Worm (Caenorhabditis elegans) whole organism, L4 larva: ENCODE data around the gene cec-2.

ENCODE experiments used
- F26F4.8 ChIP-seq: fragments of 200-800 bp; sonication (Bioruptor generic); conservative IDR thresholded peaks from 2 replicates; pipeline ENCODE4 v1.3.6; 2022; ENCODE audit warnings: missing genetic modification characterization, missing compliant biosample characterization
- F37D6.2 ChIP-seq: sonication (generic microtip); optimal IDR thresholded peaks from 2 replicates; lab custom pipeline; 2016; ENCODE audit warnings: mild to moderate bottlenecking, missing genetic modification characterization, missing compliant biosample characterization
- T20F7.1 ChIP-seq: fragments of 200-800 bp; sonication (Bioruptor generic); optimal IDR thresholded peaks from 2 replicates; lab custom pipeline; 2018; ENCODE audit warnings: mild to moderate bottlenecking, missing genetic modification characterization, missing compliant biosample characterization
- Y75B8A.6 ChIP-seq: fragments of 200-800 bp; sonication (Bioruptor generic); IDR thresholded peaks from 2 replicates; pipeline ENCODE4 v1.3.6; 2022; ENCODE audit warnings: missing genetic modification reagents, missing genetic modification characterization, missing compliant biosample characterization
- aha-1 ChIP-seq: fragments of 150-350 bp; peaks from one replicate; lab custom pipeline; 2014; ENCODE audit warnings: missing biosample characterization, missing genetic modification characterization
- arid-1 ChIP-seq: fragments of 200-800 bp; sonication (Bioruptor generic); conservative IDR thresholded peaks from 2 replicates; pipeline ENCODE4 v1.3.6; 2022; ENCODE audit warnings: missing genetic modification reagents, missing genetic modification characterization, missing compliant biosample characterization
- attf-4 ChIP-seq: sonication (generic microtip); optimal IDR thresholded peaks from 3 replicates; lab custom pipeline; 2017; ENCODE audit warnings: missing biosample characterization, missing genetic modification characterization
- ceh-20 ChIP-seq: fragments of 200-800 bp; sonication (Bioruptor generic); IDR thresholded peaks from 2 replicates; pipeline ENCODE4 v1.3.6; 2022; ENCODE audit warnings: missing genetic modification reagents, missing genetic modification characterization, missing compliant biosample characterization
- ceh-28 ChIP-seq: fragments of 150-350 bp; optimal IDR thresholded peaks from 2 replicates; lab custom pipeline; 2014; ENCODE audit warnings: missing biosample characterization, missing genetic modification reagents, missing genetic modification characterization
- ceh-44 ChIP-seq: fragments of 200-800 bp; sonication (Bioruptor generic); IDR thresholded peaks from 2 replicates; pipeline ENCODE4 v1.3.6; 2022; ENCODE audit warnings: missing genetic modification reagents, missing genetic modification characterization, missing compliant biosample characterization
- ceh-62 ChIP-seq: sonication (generic microtip); optimal IDR thresholded peaks from 2 replicates; lab custom pipeline; 2017; ENCODE audit warnings: missing biosample characterization, missing genetic modification characterization
- daf-16 ChIP-seq, 3 experiments: sonication (generic microtip); optimal IDR thresholded peaks; 2 replicates each; lab custom pipeline; 2016 to 2017; ENCODE audit warnings: missing genetic modification characterization in 3 of 3, missing genetic modification reagents in 3 of 3, mild to moderate bottlenecking in 2 of 3, missing compliant biosample characterization in 2 of 3, missing biosample characterization in 1 of 3, moderate library complexity in 1 of 3
- dmd-6 ChIP-seq: fragments of 200-800 bp; sonication (Bioruptor generic); IDR thresholded peaks from 2 replicates; pipeline ENCODE4 v1.3.6; 2022; ENCODE audit warnings: missing genetic modification reagents, missing genetic modification characterization, missing compliant biosample characterization
- dve-1 ChIP-seq: sonication (generic microtip); optimal IDR thresholded peaks from 2 replicates; lab custom pipeline; 2017; ENCODE audit warnings: antibody characterized with exemption, mild to moderate bottlenecking, missing genetic modification characterization, missing compliant biosample characterization; ENCODE audit not compliant: insufficient read depth
- egl-27 ChIP-seq: sonication (generic microtip); optimal IDR thresholded peaks from 3 replicates; lab custom pipeline; 2017; ENCODE audit warnings: missing biosample characterization, missing genetic modification reagents, missing genetic modification characterization
- fos-1 ChIP-seq: fragments of 150-350 bp; optimal IDR thresholded peaks from 2 replicates; lab custom pipeline; 2014; ENCODE audit warnings: missing biosample characterization, missing genetic modification characterization
- hlh-11 ChIP-seq: fragments of 200-800 bp; sonication (Bioruptor generic); optimal IDR thresholded peaks from 2 replicates; lab custom pipeline; 2018; ENCODE audit warnings: mild to moderate bottlenecking, missing genetic modification characterization, missing compliant biosample characterization
- hmg-1.1 ChIP-seq: fragments of 200-800 bp; sonication (Bioruptor generic); IDR thresholded peaks from 2 replicates; pipeline ENCODE4 v1.3.6; 2022; ENCODE audit warnings: missing genetic modification reagents, missing genetic modification characterization, missing compliant biosample characterization
- lim-7 ChIP-seq: fragments of 200-800 bp; sonication (Bioruptor generic); IDR thresholded peaks from 2 replicates; pipeline ENCODE4 v1.3.6; 2022; ENCODE audit warnings: missing genetic modification characterization, missing compliant biosample characterization
- lin-1 ChIP-seq: fragments of 200-800 bp; sonication (Bioruptor generic); IDR thresholded peaks from 2 replicates; pipeline ENCODE4 v1.3.6; 2022; ENCODE audit warnings: missing genetic modification reagents, missing genetic modification characterization, missing compliant biosample characterization
- lin-38 ChIP-seq: fragments of 200-800 bp; sonication (Bioruptor generic); IDR thresholded peaks from 2 replicates; pipeline ENCODE4 v1.3.6; 2022; ENCODE audit warnings: missing genetic modification reagents, missing genetic modification characterization, missing compliant biosample characterization
- mdl-1 ChIP-seq, 2 experiments: fragments of 150-350 bp in 1 of 2; sonication (generic microtip) in 1 of 2; optimal IDR thresholded peaks; 2 replicates each; lab custom pipeline; 2014 to 2017; ENCODE audit warnings: missing biosample characterization in 2 of 2, missing genetic modification characterization in 2 of 2
- nhr-28 ChIP-seq: fragments of 150-350 bp; optimal IDR thresholded peaks from 2 replicates; lab custom pipeline; 2014; ENCODE audit warnings: missing biosample characterization, missing genetic modification characterization
- nhr-6 ChIP-seq: fragments of 150-350 bp; optimal IDR thresholded peaks from 2 replicates; lab custom pipeline; 2014; ENCODE audit warnings: missing biosample characterization, missing genetic modification characterization
- nhr-77 ChIP-seq: fragments of 150-350 bp; optimal IDR thresholded peaks from 2 replicates; lab custom pipeline; 2014; ENCODE audit warnings: missing biosample characterization, missing genetic modification characterization
- php-3 ChIP-seq: fragments of 200-800 bp; sonication (Bioruptor generic); IDR thresholded peaks from 2 replicates; pipeline ENCODE4 v1.3.6; 2022; ENCODE audit warnings: missing genetic modification reagents, missing genetic modification characterization, missing compliant biosample characterization
- pqm-1 ChIP-seq: sonication (generic microtip); optimal IDR thresholded peaks from 2 replicates; lab custom pipeline; 2017; ENCODE audit warnings: missing biosample characterization, missing genetic modification characterization
- sdz-12 ChIP-seq: fragments of 200-800 bp; sonication (Bioruptor generic); optimal IDR thresholded peaks from 2 replicates; lab custom pipeline; 2018; ENCODE audit warnings: mild to moderate bottlenecking, missing genetic modification characterization, missing compliant biosample characterization
- tra-1 ChIP-seq: fragments of 200-800 bp; sonication (Bioruptor generic); IDR thresholded peaks from 2 replicates; pipeline ENCODE4 v1.3.6; 2022; ENCODE audit warnings: missing genetic modification reagents, missing genetic modification characterization, missing compliant biosample characterization
- unc-62 ChIP-seq, 3 experiments: fragments of 150-350 bp in 1 of 3; sonication (generic microtip); optimal IDR thresholded peaks in 2 of 3; peaks in 1 of 3; 1 replicate in 1 of 3; 2 replicates in 2 of 3; lab custom pipeline; 2014 to 2017; ENCODE audit warnings: missing biosample characterization in 3 of 3, missing genetic modification characterization in 3 of 3, missing genetic modification reagents in 3 of 3, missing genotype in 1 of 3

The cec-2 gene

DNA sequence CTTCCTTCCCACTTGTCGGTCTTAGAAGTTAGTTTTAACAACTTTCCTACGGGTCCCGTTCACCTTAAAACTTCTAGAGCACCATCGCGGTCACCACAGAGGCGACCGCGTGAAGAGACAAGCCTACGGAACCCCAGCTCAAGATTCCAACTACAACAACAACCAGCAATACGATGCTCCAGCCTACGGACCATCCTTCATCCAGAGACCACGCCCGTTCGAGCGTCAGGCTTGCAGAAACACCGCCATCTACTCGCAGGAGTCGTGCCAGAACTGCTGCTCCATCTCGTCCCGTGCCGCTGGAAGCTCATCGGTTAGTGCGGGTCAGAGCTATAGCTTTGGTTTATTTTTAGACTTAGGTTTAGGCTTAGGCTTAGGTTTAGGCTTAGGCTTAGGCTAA lies 42.7 kb upstream of the cec-2 start (continued):
- no peak for TF ChIP-seq nhr-28 (tag; lab: Kevin White, UChicago)
- TF ChIP-seq ceh-28: no peak
- no peak for TF ChIP-seq T20F7.1 (GFP tag; lab: Kevin White, UChicago)
- no peak for TF ChIP-seq F26F4.8 (GFP tag; lab: Robert Waterston, UW)
- no peak for TF ChIP-seq fos-1 (tag; lab: Kevin White, UChicago)

ce11 chrIV:1136658-1137057 lies 33.9 kb upstream of the cec-2 start, which contains the start of gene C44B12.6:
TSS of gene C44B12.6 (minus strand) at chrIV:1136758.
- TF ChIP-seq aha-1 (tag; lab: Kevin White, UChicago) (peak; percentile 38), nhr-6 (tag; lab: Kevin White, UChicago) (no peak)

DNA sequence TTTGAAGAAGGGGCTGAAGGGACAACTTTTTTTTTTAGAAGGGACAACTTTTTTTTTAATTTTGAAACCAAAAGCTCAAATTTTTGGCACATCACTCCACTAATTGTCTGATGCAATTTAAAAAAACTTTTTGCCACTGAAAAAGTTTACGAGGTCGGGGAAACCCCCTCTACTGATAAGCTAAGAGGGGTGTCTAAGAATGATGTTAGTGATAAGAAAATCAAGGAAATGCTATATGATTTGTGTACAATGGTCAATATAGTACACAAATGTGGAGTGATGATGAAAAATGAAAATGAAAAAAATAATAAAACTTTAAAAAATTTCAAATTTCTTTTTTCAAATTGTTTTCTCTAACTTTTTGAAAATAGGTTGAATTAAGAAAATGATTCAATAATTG lies 22.9 kb upstream of the cec-2 start:
- TF ChIP-seq nhr-28 (tag; lab: Kevin White, UChicago) (peak; percentile 92), hlh-11 (tag; lab: Kevin White, UChicago) (peak; percentile 59), nhr-77 (peak; percentile 26), Y75B8A.6 (GFP tag; lab: Robert Waterston, UW) (no peak), mdl-1 (tag; optimal IDR thresholded peaks at IDR 0.05; lab: Kevin White, UChicago) (peak in 1 of 2 experiments; percentile 30), egl-27 (tag; lab: Kevin White, UChicago) (no peak), dmd-6 (peak; percentile 86), sdz-12 (GFP tag; lab: Kevin White, UChicago) (no peak), pqm-1 (peak; percentile 93), daf-16 (GFP tag; optimal IDR thresholded peaks at IDR 0.05; lab: Kevin White, UChicago) (no peak), daf-16 (tag; optimal IDR thresholded peaks at IDR 0.05; lab: Kevin White, UChicago) (peak; percentile 93), dve-1 (tag; lab: Kevin White, UChicago) (peak; percentile 45), attf-4 (tag; lab: Kevin White, UChicago) (no peak)
- TF ChIP-seq, all 104 proteins: peak for 8

ce11 chrIV:1148425-1149151 lies 21.9 kb upstream of the cec-2 start:
- peak; percentile 78 for TF ChIP-seq dmd-6
- no peak for TF ChIP-seq daf-16 (GFP tag; optimal IDR thresholded peaks at IDR 0.05; lab: Kevin White, UChicago)
- TF ChIP-seq daf-16 (tag; optimal IDR thresholded peaks at IDR 0.05; lab: Kevin White, UChicago): peak; percentile 31
- TF ChIP-seq pqm-1: peak; percentile 64
- peak; percentile 73 for TF ChIP-seq ceh-20 (GFP tag; lab: Robert Waterston, UW)
- peak; percentile 25 for TF ChIP-seq hlh-11 (tag; lab: Kevin White, UChicago)
- 0 out of 2 replicates have a peak, but pooled peaks have one; percentile 34 for TF ChIP-seq lin-38 (GFP tag; lab: Robert Waterston, UW)
- 0 out of 2 replicates have a peak, but pooled peaks have one; percentile 11 for TF ChIP-seq lin-1
- 0 out of 2 replicates have a peak, but pooled peaks have one; percentile 23 for TF ChIP-seq lim-7 (GFP tag; lab: Robert Waterston, UW)
- peak in 1 of 2 experiments; percentile 78 for TF ChIP-seq unc-62 (GFP tag; optimal IDR thresholded peaks at IDR 0.05 in 1 of 2; lab: Kevin White, UChicago)
- TF ChIP-seq unc-62 (tag; optimal IDR thresholded peaks at IDR 0.05; lab: Kevin White, UChicago): no peak
- TF ChIP-seq hmg-1.1 (GFP tag; lab: Robert Waterston, UW): no peak
- no peak for TF ChIP-seq arid-1
- no peak for TF ChIP-seq ceh-44 (GFP tag; lab: Robert Waterston, UW)
- no peak for TF ChIP-seq ceh-62 (tag; lab: Kevin White, UChicago)
- TF ChIP-seq php-3 (GFP tag; lab: Robert Waterston, UW): peak; percentile 51; the same call in 1 of the 2 replicates
- TF ChIP-seq nhr-77: peak; percentile 4
- TF ChIP-seq nhr-28 (tag; lab: Kevin White, UChicago): peak; percentile 84
- no peak for TF ChIP-seq aha-1 (tag; lab: Kevin White, UChicago)

- TF ChIP-seq tra-1 (GFP tag; lab: Robert Waterston, UW): 0 out of 2 replicates have a peak, but pooled peaks have one; percentile 20
- TF ChIP-seq F37D6.2 (tag; lab: Kevin White, UChicago): no peak
These were observed 15.3 kb upstream of the cec-2 start for ce11 chrIV:1155206-1155605.
